Worm (Caenorhabditis elegans) whole organism, L1 larva: ENCODE data around the gene T05G5.5.
A peak's percentile ranks its signal among the peaks of the same experiment; 100 is the strongest.

ENCODE experiments used
- C16A3.4 ChIP-seq: fragments of 150-350 bp; optimal IDR thresholded peaks from 2 replicates; lab custom pipeline; 2014; ENCODE audit warnings: missing biosample characterization, missing genetic modification characterization
- Y116A8C.19 ChIP-seq: sonication (generic microtip); optimal IDR thresholded peaks from 2 replicates; lab custom pipeline; 2016; ENCODE audit warnings: missing compliant biosample characterization, missing genetic modification characterization, borderline replicate concordance
- aly-2 ChIP-seq: fragments of 150-350 bp; optimal IDR thresholded peaks from 2 replicates; lab custom pipeline; 2014; ENCODE audit warnings: missing biosample characterization, missing genetic modification characterization
- ama-1 ChIP-seq: fragments of 150-350 bp; optimal IDR thresholded peaks from 2 replicates; lab custom pipeline; 2014
- ceh-88 ChIP-seq: fragments of 200-800 bp; sonication (Bioruptor generic); IDR thresholded peaks from 2 replicates; pipeline ENCODE4 v1.3.6; 2022; ENCODE audit warnings: missing genetic modification characterization, missing compliant biosample characterization
- ceh-90 ChIP-seq: sonication (generic microtip); optimal IDR thresholded peaks from 2 replicates; lab custom pipeline; 2016; ENCODE audit warnings: missing genetic modification characterization, missing compliant biosample characterization
- dpl-1 ChIP-seq, 3 experiments: fragments of 150-350 bp in 2 of 3; sonication (generic microtip) in 1 of 3; optimal IDR thresholded peaks; 2 replicates each; lab custom pipeline; 2014 to 2017; ENCODE audit warnings: missing biosample characterization in 3 of 3, missing genetic modification characterization in 3 of 3, missing genetic modification reagents in 3 of 3
- efl-1 ChIP-seq, 4 experiments: fragments of 150-350 bp; optimal IDR thresholded peaks in 3 of 4; peaks in 1 of 4; 1 replicate in 1 of 4; 2 replicates in 3 of 4; lab custom pipeline; 2014; ENCODE audit warnings: missing biosample characterization in 2 of 4, missing genetic modification characterization in 2 of 4, missing genetic modification reagents in 2 of 4
- egl-27 ChIP-seq, 2 experiments: fragments of 150-350 bp in 1 of 2; sonication (generic microtip); optimal IDR thresholded peaks; 3 replicates each; lab custom pipeline; 2017 to 2018; ENCODE audit warnings: missing biosample characterization in 2 of 2, missing genetic modification characterization in 2 of 2, missing genetic modification reagents in 2 of 2
- elt-3 ChIP-seq, 6 experiments: fragments of 150-350 bp in 1 of 6; sonication (generic microtip); optimal IDR thresholded peaks; 2 replicates each; lab custom pipeline; 2017 to 2018; ENCODE audit warnings: missing biosample characterization in 6 of 6, missing genetic modification characterization in 6 of 6, inconsistent platforms in 1 of 6
- fkh-4 ChIP-seq: sonication (generic microtip); optimal IDR thresholded peaks from 2 replicates; lab custom pipeline; 2016; ENCODE audit warnings: missing compliant biosample characterization, missing genetic modification characterization, borderline replicate concordance
- fkh-8 ChIP-seq: sonication (generic microtip); optimal IDR thresholded peaks from 2 replicates; lab custom pipeline; 2016; ENCODE audit warnings: mild to moderate bottlenecking, missing genetic modification characterization, missing compliant biosample characterization
- fos-1 ChIP-seq: fragments of 150-350 bp; optimal IDR thresholded peaks from 2 replicates; lab custom pipeline; 2014; ENCODE audit warnings: missing biosample characterization, missing genetic modification characterization
- hlh-17 ChIP-seq: fragments of 200-800 bp; sonication (Bioruptor generic); optimal IDR thresholded peaks from 2 replicates; lab custom pipeline; 2018; ENCODE audit warnings: missing genetic modification characterization, mild to moderate bottlenecking, missing compliant biosample characterization, moderate library complexity, borderline replicate concordance
- hlh-4 ChIP-seq: sonication (generic microtip); optimal IDR thresholded peaks from 2 replicates; lab custom pipeline; 2016; ENCODE audit warnings: mild to moderate bottlenecking, missing genetic modification characterization, missing compliant biosample characterization
- jun-1 ChIP-seq: fragments of 150-350 bp; optimal IDR thresholded peaks from 2 replicates; lab custom pipeline; 2014; ENCODE audit warnings: missing biosample characterization, missing genetic modification reagents, missing genetic modification characterization
- lin-35 ChIP-seq, 2 experiments: fragments of 150-350 bp; optimal IDR thresholded peaks; 2 replicates each; lab custom pipeline; 2014; ENCODE audit warnings: missing biosample characterization in 2 of 2, missing genetic modification characterization in 2 of 2, missing genetic modification reagents in 2 of 2
- lir-3 ChIP-seq: sonication (generic microtip); optimal IDR thresholded peaks from 2 replicates; lab custom pipeline; 2016; ENCODE audit warnings: mild to moderate bottlenecking, missing genetic modification characterization, moderate library complexity, missing compliant biosample characterization; ENCODE audit not compliant: poor library complexity
- lsy-2 ChIP-seq, 2 experiments: fragments of 150-350 bp; optimal IDR thresholded peaks; 2 replicates each; lab custom pipeline; 2014; ENCODE audit warnings: missing biosample characterization in 2 of 2, missing genetic modification characterization in 2 of 2
- mab-9 ChIP-seq: fragments of 200-800 bp; sonication (Bioruptor generic); IDR thresholded peaks from 2 replicates; pipeline ENCODE4 v1.3.6; 2022; ENCODE audit warnings: missing genetic modification reagents, missing genetic modification characterization, missing compliant biosample characterization
- mdl-1 ChIP-seq, 2 experiments: fragments of 150-350 bp; optimal IDR thresholded peaks; 2 replicates each; lab custom pipeline; 2014 to 2017; ENCODE audit warnings: missing biosample characterization in 2 of 2, missing genetic modification characterization in 2 of 2, inconsistent platforms in 1 of 2
- mep-1 ChIP-seq: fragments of 150-350 bp; optimal IDR thresholded peaks from 2 replicates; lab custom pipeline; 2014; ENCODE audit warnings: missing biosample characterization, missing genetic modification characterization
- nhr-71 ChIP-seq: sonication (generic microtip); optimal IDR thresholded peaks from 2 replicates; lab custom pipeline; 2016; ENCODE audit warnings: mild to moderate bottlenecking, missing genetic modification characterization, moderate library complexity, missing compliant biosample characterization
- nhr-76 ChIP-seq: sonication (generic microtip); optimal IDR thresholded peaks from 2 replicates; lab custom pipeline; 2017; ENCODE audit warnings: missing biosample characterization, missing genetic modification characterization
- nhr-85 ChIP-seq: sonication (generic microtip); peaks from one replicate; lab custom pipeline; 2016; ENCODE audit warnings: missing genetic modification characterization, inconsistent platforms, missing compliant biosample characterization
- nhr-90 ChIP-seq: sonication (generic microtip); optimal IDR thresholded peaks from 2 replicates; lab custom pipeline; 2016; ENCODE audit warnings: mild to moderate bottlenecking, missing genetic modification characterization, missing compliant biosample characterization; ENCODE audit not compliant: poor library complexity
- pag-3 ChIP-seq: sonication (generic microtip); optimal IDR thresholded peaks from 2 replicates; lab custom pipeline; 2017; ENCODE audit warnings: missing genetic modification characterization, mild to moderate bottlenecking, missing compliant biosample characterization, antibody characterized with exemption, borderline replicate concordance; ENCODE audit not compliant: insufficient read depth
- rnt-1 ChIP-seq: sonication (generic microtip); optimal IDR thresholded peaks from 2 replicates; lab custom pipeline; 2016; ENCODE audit warnings: mild to moderate bottlenecking, missing genetic modification characterization, moderate library complexity, missing compliant biosample characterization
- snu-23 ChIP-seq: sonication (generic microtip); optimal IDR thresholded peaks from 2 replicates; lab custom pipeline; 2016; ENCODE audit warnings: missing genetic modification characterization, missing compliant biosample characterization
- sox-4 ChIP-seq: sonication (generic microtip); optimal IDR thresholded peaks from 2 replicates; lab custom pipeline; 2016; ENCODE audit warnings: missing genetic modification characterization, missing compliant biosample characterization
- sup-37 ChIP-seq: fragments of 200-800 bp; sonication (Bioruptor generic); optimal IDR thresholded peaks from 2 replicates; lab custom pipeline; 2018; ENCODE audit warnings: mild to moderate bottlenecking, missing genetic modification characterization, missing compliant biosample characterization
- swsn-7 ChIP-seq: sonication (generic microtip); optimal IDR thresholded peaks from 2 replicates; lab custom pipeline; 2016; ENCODE audit warnings: missing genetic modification characterization, missing compliant biosample characterization
- unc-98 ChIP-seq: fragments of 200-800 bp; sonication (Bioruptor generic); IDR thresholded peaks from 2 replicates; pipeline ENCODE4 v1.3.6; 2022; ENCODE audit warnings: missing genetic modification characterization, missing compliant biosample characterization
- xbp-1 ChIP-seq: sonication (generic microtip); optimal IDR thresholded peaks from 2 replicates; lab custom pipeline; 2016; ENCODE audit warnings: missing genetic modification characterization, missing compliant biosample characterization

T05G5.5 gene

DNA sequence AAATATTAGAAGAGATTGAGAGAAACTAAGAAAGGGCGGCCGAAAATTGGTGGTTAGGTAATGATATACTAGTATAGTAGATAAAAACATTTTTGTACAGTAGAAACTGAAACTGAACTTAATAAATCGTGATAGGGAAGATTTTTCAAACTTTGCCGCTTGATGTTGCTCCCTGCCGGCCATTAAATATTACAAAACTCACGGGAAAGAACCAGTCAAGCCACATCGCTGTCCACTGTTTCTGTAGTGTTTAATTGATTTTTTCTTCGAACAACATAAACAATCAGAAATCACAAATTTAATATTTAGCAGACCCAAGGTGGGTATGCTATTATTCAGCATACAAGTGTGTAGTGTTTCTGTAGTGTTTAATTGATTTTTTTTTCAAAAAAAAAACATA, at the start of gene T05G5.5:
Gene T05G5.5, minus strand, starts transcription at position 359 of the 400 bp plus-strand sequence.
- peak; percentile 23 for TF ChIP-seq hlh-4 (tag; lab: Kevin White, UChicago)
- TF ChIP-seq unc-98 (GFP tag; lab: Robert Waterston, UW), result no peak
- no peak for TF ChIP-seq efl-1 (optimal IDR thresholded peaks at IDR 0.05; lab: Kevin White, UChicago)
- TF ChIP-seq efl-1 (GFP tag; optimal IDR thresholded peaks at IDR 0.05 in 1 of 2; lab: Kevin White, UChicago), result peak in 1 of 2 experiments; percentile 56
- TF ChIP-seq snu-23 (GFP tag; lab: Kevin White, UChicago), result no peak
- no peak for TF ChIP-seq fkh-8
- no peak for TF ChIP-seq ceh-90 (tag; lab: Kevin White, UChicago)
- peak; percentile 40 for TF ChIP-seq nhr-71 (tag; lab: Kevin White, UChicago)
- no peak for TF ChIP-seq C16A3.4
- no peak for TF ChIP-seq ceh-88 (GFP tag; lab: Robert Waterston, UW)
- TF ChIP-seq Y116A8C.19 (tag; lab: Kevin White, UChicago), result no peak
- no peak for TF ChIP-seq nhr-90 (tag; lab: Kevin White, UChicago)

DNA sequence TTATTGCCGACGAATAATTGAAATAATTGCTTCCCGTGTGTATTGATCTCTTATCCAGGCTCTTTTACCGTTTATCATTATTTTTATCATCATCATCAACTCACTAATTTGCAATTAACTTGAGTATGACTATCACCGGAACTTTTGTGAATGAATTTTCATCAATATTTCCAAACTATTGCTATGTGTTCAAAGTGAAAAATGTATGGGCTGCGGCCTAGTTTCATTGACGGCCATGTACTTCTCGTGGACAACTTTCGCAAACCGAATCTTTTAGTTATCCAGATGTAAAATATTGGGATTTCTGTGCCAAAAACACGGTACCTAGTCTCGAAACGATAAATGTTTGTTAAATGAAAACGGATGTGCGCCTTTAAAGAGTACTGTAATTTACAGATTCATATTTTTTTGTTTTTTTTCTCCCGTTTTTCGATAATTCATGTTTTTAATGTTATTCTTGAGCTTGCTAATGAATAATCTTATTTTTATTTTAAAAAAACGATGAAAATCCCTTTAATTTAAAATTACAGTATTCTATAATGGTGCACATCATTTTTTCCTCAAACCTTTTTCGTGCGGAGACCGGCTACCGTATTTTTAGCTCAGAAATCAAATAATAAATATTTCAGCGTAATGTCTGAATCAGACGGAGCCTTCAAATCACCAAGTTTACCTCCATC, 47.4 kb upstream of the T05G5.5 start, which contains the start of gene ZK632.2:
Gene ZK632.2, plus strand, starts transcription at position 630 of the 680 bp plus-strand sequence.
- TF ChIP-seq mdl-1 (tag; optimal IDR thresholded peaks at IDR 0.05; lab: Kevin White, UChicago) (peak in 1 of 2 experiments; percentile 12), rnt-1 (tag; lab: Kevin White, UChicago) (peak; percentile 68), aly-2 (tag; lab: Kevin White, UChicago) (peak; percentile 32), xbp-1 (tag; lab: Kevin White, UChicago) (no peak), dpl-1 (GFP tag; optimal IDR thresholded peaks at IDR 0.05; lab: Kevin White, UChicago) (peak in 1 of 3 experiments; percentile 43), nhr-71 (tag; lab: Kevin White, UChicago) (peak; percentile 20), ama-1 (lab: Kevin White, UChicago) (no peak), snu-23 (GFP tag; lab: Kevin White, UChicago) (peak; percentile 30), fkh-4 (peak; percentile 21), lir-3 (tag; lab: Kevin White, UChicago) (peak; percentile 35), lin-35 (GFP tag; optimal IDR thresholded peaks at IDR 0.05; lab: Kevin White, UChicago) (peak in 1 of 2 experiments; percentile 32), C16A3.4 (no peak), sup-37 (GFP tag; lab: Kevin White, UChicago) (no peak), sox-4 (no peak), efl-1 (optimal IDR thresholded peaks at IDR 0.05; lab: Kevin White, UChicago) (peak; percentile 1 to 27), efl-1 (GFP tag; optimal IDR thresholded peaks at IDR 0.05 in 1 of 2; lab: Kevin White, UChicago) (peak in 1 of 2 experiments; percentile 22), lsy-2 (tag; optimal IDR thresholded peaks at IDR 0.05; lab: Kevin White, UChicago) (peak in 1 of 2 experiments; percentile 27), nhr-85 (tag; lab: Kevin White, UChicago) (peak; percentile 31)

DNA sequence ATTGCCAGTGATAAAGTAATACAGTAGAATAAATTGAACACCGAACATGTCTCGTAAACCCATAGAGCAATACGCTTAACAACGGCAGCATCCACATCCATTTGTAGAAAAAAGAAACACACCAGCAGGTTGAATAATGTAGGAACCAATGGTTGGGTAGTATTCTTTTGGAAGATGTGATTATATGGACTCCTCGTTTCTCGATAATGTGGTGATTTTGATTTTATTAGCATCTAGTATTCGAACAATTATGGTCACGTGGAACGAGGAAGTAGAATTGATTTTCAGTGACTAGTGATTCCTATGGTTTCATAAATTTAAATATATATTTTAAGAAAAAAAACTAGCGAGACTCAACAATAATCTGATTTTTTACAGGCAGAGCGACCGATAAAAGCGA, 45.2 kb upstream of the T05G5.5 start, which contains the start of gene srxa-10:
Gene srxa-10, minus strand, starts transcription at position 101 of the 400 bp plus-strand sequence.
- TF ChIP-seq pag-3 (tag; lab: Kevin White, UChicago), result no peak
- TF ChIP-seq elt-3 (tag; optimal IDR thresholded peaks at IDR 0.05; lab: Kevin White, UChicago), result no peak
- no peak for TF ChIP-seq xbp-1 (tag; lab: Kevin White, UChicago)
- no peak for TF ChIP-seq mab-9
- no peak for TF ChIP-seq aly-2 (tag; lab: Kevin White, UChicago)
- no peak for TF ChIP-seq fos-1 (tag; lab: Kevin White, UChicago)
- TF ChIP-seq ama-1 (lab: Kevin White, UChicago), result no peak
- TF ChIP-seq nhr-76 (tag; lab: Kevin White, UChicago), result no peak
- no peak for TF ChIP-seq egl-27 (tag; optimal IDR thresholded peaks at IDR 0.05; lab: Kevin White, UChicago)
- no peak for TF ChIP-seq unc-98 (GFP tag; lab: Robert Waterston, UW)
- TF ChIP-seq nhr-85 (tag; lab: Kevin White, UChicago), result no peak
- no peak for TF ChIP-seq sox-4
- no peak for TF ChIP-seq jun-1 (tag; lab: Kevin White, UChicago)
- no peak for TF ChIP-seq lin-35 (GFP tag; optimal IDR thresholded peaks at IDR 0.05; lab: Kevin White, UChicago)
- no peak for TF ChIP-seq swsn-7
- TF ChIP-seq hlh-17 (GFP tag; lab: Kevin White, UChicago), result no peak
- TF ChIP-seq mep-1 (tag; lab: Kevin White, UChicago), result no peak
